Fruit fly (Drosophila melanogaster): Measurements from ENCODE around the gene CG4914.
A peak's percentile ranks its signal among the peaks of the same experiment; 100 is the strongest.

The CG4914 gene

DNA sequence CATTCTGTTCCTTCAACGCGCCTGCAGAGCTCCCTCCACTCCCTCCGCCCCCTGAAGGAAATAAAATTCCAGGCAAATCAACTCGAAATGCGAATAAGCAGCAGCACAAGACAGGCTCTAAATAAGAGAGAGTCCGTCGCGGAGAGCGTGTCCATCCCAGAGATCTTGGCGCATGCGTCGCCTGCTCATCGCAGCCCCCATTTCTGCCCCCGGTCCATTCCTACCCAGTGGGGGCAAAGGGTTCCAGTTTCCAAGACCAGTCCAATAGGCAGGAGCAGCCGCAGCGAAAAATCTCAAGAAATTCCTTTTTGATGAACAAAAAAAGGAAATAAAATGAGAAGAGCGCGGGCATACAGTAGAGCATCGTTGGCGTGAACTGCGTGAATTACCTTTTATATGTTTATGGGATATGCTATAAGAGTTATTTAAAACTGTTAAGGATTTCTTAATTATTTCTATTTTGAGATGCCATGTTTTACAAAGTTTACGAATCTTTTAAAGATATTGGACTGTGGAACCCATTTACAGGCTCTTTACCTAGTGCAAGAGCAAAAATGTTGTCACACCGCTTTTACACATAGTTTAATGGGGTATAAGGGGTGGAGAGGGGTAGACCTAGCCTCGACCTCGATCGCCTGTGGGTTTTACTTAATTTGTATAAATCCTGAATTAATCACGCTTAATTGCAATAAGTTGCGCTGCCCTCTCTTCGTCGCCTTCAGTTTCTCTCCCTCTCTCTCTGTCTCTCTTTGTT lies 43.8 kb downstream of the CG4914 start (continued):
- TF ChIP-seq CG11762 (GFP tag; optimal IDR thresholded peaks at IDR 0.05; ENCODE audit: insufficient read depth) = peak; percentile 93
- TF ChIP-seq Sox15 (GFP tag; optimal IDR thresholded peaks at IDR 0.05) = peak; percentile 72
- peak; percentile 88 for TF ChIP-seq CG8632 (GFP tag; optimal IDR thresholded peaks at IDR 0.05)
- peak; percentile 94 for TF ChIP-seq CG6163 (GFP tag; IDR thresholded peaks at IDR 0.05)
- peak; percentile 88 for TF ChIP-seq Met (GFP tag; optimal IDR thresholded peaks at IDR 0.05)
- TF ChIP-seq cyc (GFP tag; optimal IDR thresholded peaks at IDR 0.05) = peak; percentile 90
- peak; percentile 94 for TF ChIP-seq dsx (GFP tag; optimal IDR thresholded peaks at IDR 0.05; ENCODE audit: poor library complexity, severe bottlenecking)
- peak; percentile 96 to 97 for TF ChIP-seq ss (GFP tag; optimal IDR thresholded peaks at IDR 0.05)
- peak; percentile 84 for TF ChIP-seq CG34406 (GFP tag; optimal IDR thresholded peaks at IDR 0.05)
- TF ChIP-seq CG31627 (GFP tag; optimal IDR thresholded peaks at IDR 0.05) = peak; percentile 85
- peak; percentile 74 for TF ChIP-seq vri (GFP tag; optimal IDR thresholded peaks at IDR 0.05)
- TF ChIP-seq CG10669 (GFP tag; optimal IDR thresholded peaks at IDR 0.05) = peak; percentile 94
- peak; percentile 85 for TF ChIP-seq CG8319 (GFP tag; optimal IDR thresholded peaks at IDR 0.05)
- peak; percentile 92 for TF ChIP-seq topi (GFP tag; optimal IDR thresholded peaks at IDR 0.05)
- peak; percentile 54; the same call in 1 of the 2 replicates for TF ChIP-seq CG11294 (GFP tag; IDR thresholded peaks at IDR 0.05)
- peak; percentile 81 for TF ChIP-seq Gug (GFP tag; IDR thresholded peaks at IDR 0.05)
- TF ChIP-seq achi (GFP tag; optimal IDR thresholded peaks at IDR 0.05) = peak; percentile 91
- peak; percentile 90 for TF ChIP-seq lz (GFP tag; optimal IDR thresholded peaks at IDR 0.05)
- TF ChIP-seq CG6854 (GFP tag; optimal IDR thresholded peaks at IDR 0.05) = peak; percentile 58
- peak; percentile 91 for TF ChIP-seq svp (GFP tag)
- TF ChIP-seq CG11902 (GFP tag; optimal IDR thresholded peaks at IDR 0.05) = peak; percentile 84
- peak; percentile 78 for TF ChIP-seq CG16779 (tag; optimal IDR thresholded peaks at IDR 0.05)
- TF ChIP-seq Hr39 (GFP tag; optimal IDR thresholded peaks at IDR 0.05) = peak; percentile 84
- peak; percentile 98 for TF ChIP-seq Eip78C (GFP tag)
- no peak for TF ChIP-seq Hr38 (GFP tag; optimal IDR thresholded peaks at IDR 0.05)

- TF ChIP-seq CG31627 (GFP tag; optimal IDR thresholded peaks at IDR 0.05) (no peak), Hr39 (GFP tag; optimal IDR thresholded peaks at IDR 0.05) (no peak), Ets96B (tag; optimal IDR thresholded peaks at IDR 0.05) (no peak), ss (GFP tag; optimal IDR thresholded peaks at IDR 0.05) (no peak), CG10631 (GFP tag; optimal IDR thresholded peaks at IDR 0.05) (no peak), Sox14 (GFP tag; optimal IDR thresholded peaks at IDR 0.05) (no peak), CG9139 (GFP tag; optimal IDR thresholded peaks at IDR 0.05) (no peak), fkh (GFP tag; optimal IDR thresholded peaks at IDR 0.05) (no peak), achi (GFP tag; optimal IDR thresholded peaks at IDR 0.05) (no peak), CG4318 (GFP tag; optimal IDR thresholded peaks at IDR 0.05) (no peak), CG6854 (GFP tag; optimal IDR thresholded peaks at IDR 0.05) (no peak), CG8319 (GFP tag; optimal IDR thresholded peaks at IDR 0.05) (no peak), CG1621 (tag; optimal IDR thresholded peaks at IDR 0.05) (no peak), fd85E (GFP tag; optimal IDR thresholded peaks at IDR 0.05) (no peak), Blimp-1 (GFP tag; optimal IDR thresholded peaks at IDR 0.05) (no peak), Sox15 (GFP tag; optimal IDR thresholded peaks at IDR 0.05) (no peak), Met (GFP tag; optimal IDR thresholded peaks at IDR 0.05) (no peak), svp (GFP tag) (no peak)
These were observed 45.0 kb downstream of the CG4914 start for dm6 chr3L:14632908-14633307.

DNA sequence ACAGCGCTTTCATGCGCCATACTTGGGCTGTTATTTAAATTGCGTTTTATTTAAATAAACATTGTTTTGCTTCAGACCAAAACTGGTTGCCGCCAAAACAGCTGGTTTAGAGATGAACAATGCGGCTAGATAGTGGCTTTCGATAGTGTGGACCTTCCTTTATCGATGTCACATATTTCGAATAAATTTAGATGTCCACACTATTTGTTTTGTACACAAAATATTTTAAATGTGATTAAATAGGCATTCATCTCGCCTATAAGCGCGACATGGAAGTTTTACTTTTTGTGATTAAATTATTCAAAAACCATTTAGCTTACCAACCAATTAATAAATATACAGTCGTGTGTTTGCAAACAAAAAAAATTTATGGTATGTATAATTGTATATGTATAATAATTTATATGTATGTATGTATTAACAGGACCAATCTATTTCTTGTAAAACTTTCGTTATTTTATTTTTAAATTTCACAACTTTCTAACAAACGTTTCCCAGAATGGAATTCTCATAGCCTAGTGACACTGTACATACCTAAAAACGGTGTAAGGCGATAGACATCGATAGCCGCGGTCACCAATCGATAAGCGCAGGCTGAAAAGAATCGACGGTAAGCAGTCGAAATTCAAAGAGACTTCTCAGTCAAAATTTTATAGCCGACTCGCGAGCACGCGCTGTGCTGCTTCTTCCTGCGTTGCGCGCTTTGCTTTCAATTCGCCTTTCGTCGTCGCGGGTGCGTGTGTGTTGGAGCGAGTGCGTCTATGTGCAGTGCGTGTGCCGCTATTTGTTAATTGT lies 45.8 kb downstream of the CG4914 start, which contains the start of the genes RecQ5 and dlp:
Gene RecQ5, minus strand, starts transcription at position 114 of the 795 bp plus-strand sequence.
Gene dlp, plus strand, starts transcription at position 638 of the 795 bp plus-strand sequence.
- TF ChIP-seq CG32006 (GFP tag; optimal IDR thresholded peaks at IDR 0.05) (peak; percentile 76), Smox (GFP tag; optimal IDR thresholded peaks at IDR 0.05) (peak; percentile 73), CG6792 (GFP tag; optimal IDR thresholded peaks at IDR 0.05) (peak; percentile 67), CG6163 (GFP tag; IDR thresholded peaks at IDR 0.05) (peak; percentile 74), net (GFP tag; optimal IDR thresholded peaks at IDR 0.05) (peak; percentile 68), Sox14 (GFP tag; optimal IDR thresholded peaks at IDR 0.05) (peak; percentile 43), svp (GFP tag) (no peak), eg (GFP tag; IDR thresholded peaks at IDR 0.05) (peak; percentile 62; the same call in 2 of the 3 replicates), CG11294 (GFP tag; IDR thresholded peaks at IDR 0.05) (peak; percentile 21; the same call in 1 of the 2 replicates), Eip93F (GFP tag; optimal IDR thresholded peaks at IDR 0.05) (peak; percentile 71), dac (GFP tag; optimal IDR thresholded peaks at IDR 0.05) (peak; percentile 10), CG10669 (GFP tag; optimal IDR thresholded peaks at IDR 0.05) (peak; percentile 74), Gug (GFP tag; IDR thresholded peaks at IDR 0.05) (0 out of 2 replicates have a peak, but pooled peaks have one; percentile 10), CG6808 (GFP tag; optimal IDR thresholded peaks at IDR 0.05) (peak; percentile 42), CG1621 (tag; optimal IDR thresholded peaks at IDR 0.05) (peak; percentile 34), fd85E (GFP tag; optimal IDR thresholded peaks at IDR 0.05) (no peak), Blimp-1 (GFP tag; optimal IDR thresholded peaks at IDR 0.05) (no peak), Sox102F (GFP tag; optimal IDR thresholded peaks at IDR 0.05) (peak; percentile 75), lz (GFP tag; optimal IDR thresholded peaks at IDR 0.05) (peak; percentile 79), CG11902 (GFP tag; optimal IDR thresholded peaks at IDR 0.05) (peak; percentile 60)
